Worm (Caenorhabditis elegans) whole organism, L4 larva: ENCODE data around the gene C01G5.4.

Source experiments
- Y105C5A.15 ChIP-seq: fragments of 200-800 bp; sonication (Bioruptor generic); IDR thresholded peaks from 2 replicates; pipeline ENCODE4 v1.3.6; 2022; ENCODE audit warnings: missing genetic modification characterization, missing compliant biosample characterization
- hlh-30 ChIP-seq: sonication (generic microtip); optimal IDR thresholded peaks from 2 replicates; lab custom pipeline; 2017; ENCODE audit warnings: antibody characterized with exemption, mild to moderate bottlenecking, missing genetic modification characterization, missing compliant biosample characterization; ENCODE audit not compliant: insufficient read depth
- lin-13 ChIP-seq: fragments of 150-350 bp; optimal IDR thresholded peaks from 2 replicates; lab custom pipeline; 2014; ENCODE audit warnings: missing biosample characterization, missing genetic modification reagents, missing genetic modification characterization
- lin-15B ChIP-seq: fragments of 150-350 bp; sonication (generic microtip); optimal IDR thresholded peaks from 3 replicates; lab custom pipeline; 2014; ENCODE audit warnings: missing biosample characterization, missing genetic modification characterization
- mep-1 ChIP-seq: fragments of 150-350 bp; sonication (generic microtip); optimal IDR thresholded peaks from 3 replicates; lab custom pipeline; 2014; ENCODE audit warnings: missing biosample characterization, missing genetic modification characterization
- nhr-28 ChIP-seq: fragments of 150-350 bp; optimal IDR thresholded peaks from 2 replicates; lab custom pipeline; 2014; ENCODE audit warnings: missing biosample characterization, missing genetic modification characterization
- nhr-41 ChIP-seq: fragments of 200-800 bp; sonication (Bioruptor generic); IDR thresholded peaks from 2 replicates; pipeline ENCODE4 v1.3.6; 2022; ENCODE audit warnings: missing genetic modification reagents, missing genetic modification characterization, missing compliant biosample characterization
- nhr-77 ChIP-seq: fragments of 150-350 bp; optimal IDR thresholded peaks from 2 replicates; lab custom pipeline; 2014; ENCODE audit warnings: missing biosample characterization, missing genetic modification characterization
- pha-4 ChIP-seq, 2 experiments: fragments of 150-350 bp in 1 of 2; fragments of 200-800 bp in 1 of 2; sonication (Bioruptor generic) in 1 of 2; IDR thresholded peaks in 1 of 2; optimal IDR thresholded peaks in 1 of 2; 2 replicates each; pipeline versions ENCODE4 v1.3.6 to Lab custom; 2014 to 2022; ENCODE audit warnings: missing genetic modification characterization in 2 of 2, missing genetic modification reagents in 2 of 2, missing biosample characterization in 1 of 2, missing compliant biosample characterization in 1 of 2
- snpc-4 ChIP-seq: fragments of 150-350 bp; optimal IDR thresholded peaks from 2 replicates; lab custom pipeline; 2014; ENCODE audit warnings: missing biosample characterization, missing genetic modification characterization
- unc-39 ChIP-seq: sonication (generic microtip); optimal IDR thresholded peaks from 2 replicates; lab custom pipeline; 2017; ENCODE audit warnings: missing biosample characterization, missing genetic modification characterization
- ztf-11 ChIP-seq: fragments of 150-350 bp; optimal IDR thresholded peaks from 2 replicates; lab custom pipeline; 2014; ENCODE audit warnings: missing biosample characterization, missing genetic modification characterization

DNA sequence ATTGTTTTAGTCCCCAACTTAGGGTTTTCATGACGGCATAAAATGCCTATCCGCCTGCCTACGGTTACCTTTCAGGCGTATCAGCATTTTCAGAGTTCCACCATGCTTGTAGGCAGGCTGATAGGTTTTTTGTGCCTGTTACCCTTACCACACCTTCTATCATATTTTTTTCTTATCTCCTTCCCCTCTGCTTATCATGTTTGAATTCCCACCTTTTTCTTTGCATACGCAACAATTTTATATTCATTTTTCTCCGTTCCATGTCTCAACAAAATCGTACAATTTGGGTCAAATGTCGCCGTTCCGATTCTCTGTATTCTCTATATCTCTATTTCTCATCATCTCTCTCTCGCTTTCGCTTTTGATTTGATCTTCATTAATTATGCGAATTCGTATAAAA lies 12.0 kb upstream of the C01G5.4 start, which contains the start of gene C01G5.9:
- TF ChIP-seq nhr-77 (tag; lab: Kevin White, UChicago) (no peak), snpc-4 (tag; lab: Kevin White, UChicago) (no peak), nhr-41 (GFP tag; lab: Robert Waterston, UW) (no peak), pha-4 (GFP tag; IDR thresholded peaks at IDR 0.05; lab: Robert Waterston, UW) (no peak), pha-4 (tag; optimal IDR thresholded peaks at IDR 0.05; lab: Kevin White, UChicago) (no peak), ztf-11 (tag; lab: Kevin White, UChicago) (no peak), mep-1 (tag; lab: Kevin White, UChicago) (no peak), Y105C5A.15 (GFP tag; lab: Robert Waterston, UW) (no peak), hlh-30 (tag; lab: Kevin White, UChicago) (no peak), lin-15B (tag; lab: Kevin White, UChicago) (no peak), unc-39 (tag; lab: Kevin White, UChicago) (no peak), nhr-28 (tag; lab: Kevin White, UChicago) (no peak), lin-13 (GFP tag; lab: Kevin White, UChicago) (no peak)
